Worm (Caenorhabditis elegans): ENCODE results near the gene ZK185.1.

The ZK185.1 gene

ce11 chrIV:4562599-4563116 lies 14.3 kb downstream of the ZK185.1 start, which contains the start of gene igeg-1:
TSS of gene igeg-1 (plus strand) at chrIV:4562649.
- TF ChIP-seq F13C5.2 (tag; optimal IDR thresholded peaks at IDR 0.05) (no peak), ama-1 (optimal IDR thresholded peaks at IDR 0.05) (no peak), aly-1 (tag; optimal IDR thresholded peaks at IDR 0.05) (no peak), tbx-37 (GFP tag; conservative IDR thresholded peaks at IDR 0.05) (no peak), hnd-1 (tag; optimal IDR thresholded peaks at IDR 0.05) (no peak), flt-1 (GFP tag; IDR thresholded peaks at IDR 0.05) (no peak), B0310.2 (tag; optimal IDR thresholded peaks at IDR 0.05) (no peak), tra-4 (tag; optimal IDR thresholded peaks at IDR 0.05) (no peak), ceh-36 (tag; optimal IDR thresholded peaks at IDR 0.05) (no peak), hmbx-1 (tag; optimal IDR thresholded peaks at IDR 0.05) (no peak), ets-7 (tag; optimal IDR thresholded peaks at IDR 0.05) (no peak), ceh-13 (GFP tag; optimal IDR thresholded peaks at IDR 0.05) (no peak), hmg-4 (GFP tag; optimal IDR thresholded peaks at IDR 0.05) (no peak), scrt-1 (GFP tag; IDR thresholded peaks at IDR 0.05) (no peak), pes-1 (GFP tag; IDR thresholded peaks at IDR 0.05) (no peak), sea-1 (GFP tag; conservative IDR thresholded peaks at IDR 0.05) (no peak)

ce11 chrIV:4564541-4564940 lies 16.2 kb downstream of the ZK185.1 start:
- TF ChIP-seq tbx-11 (GFP tag; IDR thresholded peaks at IDR 0.05), result no peak
- no peak for TF ChIP-seq hnd-1 (tag; optimal IDR thresholded peaks at IDR 0.05)
- TF ChIP-seq pes-1 (GFP tag; IDR thresholded peaks at IDR 0.05), result no peak
- no peak for TF ChIP-seq flt-1 (GFP tag; IDR thresholded peaks at IDR 0.05)
- TF ChIP-seq ceh-36 (tag; optimal IDR thresholded peaks at IDR 0.05), result no peak
- no peak for TF ChIP-seq ama-1 (optimal IDR thresholded peaks at IDR 0.05)
- TF ChIP-seq hmg-4 (GFP tag; optimal IDR thresholded peaks at IDR 0.05), result no peak
- TF ChIP-seq F13C5.2 (tag; optimal IDR thresholded peaks at IDR 0.05), result no peak
- no peak for TF ChIP-seq tbx-37 (GFP tag; conservative IDR thresholded peaks at IDR 0.05)
- TF ChIP-seq aly-1 (tag; optimal IDR thresholded peaks at IDR 0.05), result no peak
- no peak for TF ChIP-seq tra-4 (tag; optimal IDR thresholded peaks at IDR 0.05)
- no peak for TF ChIP-seq ets-7 (tag; optimal IDR thresholded peaks at IDR 0.05)
- no peak for TF ChIP-seq ceh-13 (GFP tag; optimal IDR thresholded peaks at IDR 0.05)
- no peak for TF ChIP-seq scrt-1 (GFP tag; IDR thresholded peaks at IDR 0.05)
- no peak for TF ChIP-seq sea-1 (GFP tag; conservative IDR thresholded peaks at IDR 0.05)
- no peak for TF ChIP-seq B0310.2 (tag; optimal IDR thresholded peaks at IDR 0.05)
- no peak for TF ChIP-seq hmbx-1 (tag; optimal IDR thresholded peaks at IDR 0.05)

- no peak for TF ChIP-seq scrt-1 (GFP tag; IDR thresholded peaks at IDR 0.05)
- TF ChIP-seq ama-1 (optimal IDR thresholded peaks at IDR 0.05), result no peak
- TF ChIP-seq hmbx-1 (tag; optimal IDR thresholded peaks at IDR 0.05), result no peak
- TF ChIP-seq hnd-1 (tag; optimal IDR thresholded peaks at IDR 0.05), result no peak
- TF ChIP-seq F13C5.2 (tag; optimal IDR thresholded peaks at IDR 0.05), result no peak
- TF ChIP-seq tra-4 (tag; optimal IDR thresholded peaks at IDR 0.05), result no peak
- TF ChIP-seq tbx-11 (GFP tag; IDR thresholded peaks at IDR 0.05), result no peak
- no peak for TF ChIP-seq ceh-36 (tag; optimal IDR thresholded peaks at IDR 0.05)
Measured at ce11 chrIV:4565882-4566281, 17.5 kb downstream of the ZK185.1 start.

DNA sequence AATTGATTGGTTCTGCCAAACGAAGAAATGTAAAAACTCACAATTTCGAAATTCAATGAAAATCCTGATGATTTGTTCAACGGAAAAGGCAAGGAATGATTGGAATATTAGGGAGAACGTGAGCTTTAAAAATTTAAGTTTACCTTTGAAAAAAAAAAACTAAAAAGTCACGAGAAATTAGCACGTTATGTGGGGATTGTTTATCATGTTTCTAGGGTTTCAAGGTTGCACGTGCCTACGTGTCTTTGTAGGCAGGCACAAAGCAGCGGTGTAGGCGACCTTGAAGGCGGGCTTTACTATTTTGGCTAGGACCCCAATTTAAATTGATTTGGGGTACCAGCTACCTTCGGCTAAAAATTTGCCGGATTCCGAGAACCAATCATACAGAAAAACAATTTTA lies 19.0 kb downstream of the ZK185.1 start, which contains the start of gene F28E10.4:
Gene F28E10.4 (minus strand): TSS at position 101 of the 400 bp plus-strand sequence.
- TF ChIP-seq F13C5.2 (tag; optimal IDR thresholded peaks at IDR 0.05) (no peak), sea-1 (GFP tag; conservative IDR thresholded peaks at IDR 0.05) (no peak), ama-1 (optimal IDR thresholded peaks at IDR 0.05) (no peak), tra-4 (tag; optimal IDR thresholded peaks at IDR 0.05) (no peak), aly-1 (tag; optimal IDR thresholded peaks at IDR 0.05) (no peak), scrt-1 (GFP tag; IDR thresholded peaks at IDR 0.05) (no peak), pes-1 (GFP tag; IDR thresholded peaks at IDR 0.05) (no peak), flt-1 (GFP tag; IDR thresholded peaks at IDR 0.05) (no peak), tbx-11 (GFP tag; IDR thresholded peaks at IDR 0.05) (no peak)

DNA sequence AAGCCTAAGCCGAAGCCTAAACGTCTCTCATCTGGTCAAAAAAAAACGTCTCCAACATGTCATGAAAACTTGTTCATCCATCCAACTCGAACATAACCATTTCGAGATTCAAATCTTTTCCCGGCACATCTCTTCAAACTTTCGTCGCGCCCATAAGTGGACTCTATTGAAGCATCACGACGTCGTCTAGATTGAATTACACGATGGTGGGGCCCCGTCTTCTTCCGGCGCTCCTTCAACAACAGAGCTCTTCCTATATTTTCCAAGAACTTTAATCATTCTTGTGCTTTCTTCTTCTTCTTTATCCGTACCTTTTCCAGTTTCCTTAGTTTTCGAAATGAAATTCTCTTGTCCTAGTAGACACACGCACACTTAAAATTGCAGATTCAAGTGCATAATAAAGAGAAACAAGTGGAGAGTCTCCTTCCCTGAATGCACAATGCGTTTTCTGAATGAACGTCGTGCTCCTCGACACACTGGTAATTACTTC lies 20.1 kb downstream of the ZK185.1 start, which contains the start of gene F28E10.1:
Gene F28E10.1 (plus strand): TSS at position 440 of the 490 bp plus-strand sequence.
- TF ChIP-seq sea-1 (GFP tag; conservative IDR thresholded peaks at IDR 0.05), result no peak
- TF ChIP-seq hnd-1 (tag; optimal IDR thresholded peaks at IDR 0.05), result no peak
- no peak for TF ChIP-seq ama-1 (optimal IDR thresholded peaks at IDR 0.05)
- no peak for TF ChIP-seq ceh-36 (tag; optimal IDR thresholded peaks at IDR 0.05)
- TF ChIP-seq tbx-11 (GFP tag; IDR thresholded peaks at IDR 0.05), result no peak
- TF ChIP-seq tra-4 (tag; optimal IDR thresholded peaks at IDR 0.05), result no peak
- TF ChIP-seq hmbx-1 (tag; optimal IDR thresholded peaks at IDR 0.05), result no peak
- no peak for TF ChIP-seq hmg-4 (GFP tag; optimal IDR thresholded peaks at IDR 0.05)
- no peak for TF ChIP-seq tbx-37 (GFP tag; conservative IDR thresholded peaks at IDR 0.05)
- TF ChIP-seq B0310.2 (tag; optimal IDR thresholded peaks at IDR 0.05), result no peak
- TF ChIP-seq F13C5.2 (tag; optimal IDR thresholded peaks at IDR 0.05), result no peak
- TF ChIP-seq flt-1 (GFP tag; IDR thresholded peaks at IDR 0.05), result no peak
- TF ChIP-seq pes-1 (GFP tag; IDR thresholded peaks at IDR 0.05), result no peak
- TF ChIP-seq ets-7 (tag; optimal IDR thresholded peaks at IDR 0.05), result no peak
- TF ChIP-seq scrt-1 (GFP tag; IDR thresholded peaks at IDR 0.05), result no peak
- TF ChIP-seq ceh-13 (GFP tag; optimal IDR thresholded peaks at IDR 0.05), result no peak
- TF ChIP-seq aly-1 (tag; optimal IDR thresholded peaks at IDR 0.05), result no peak

DNA sequence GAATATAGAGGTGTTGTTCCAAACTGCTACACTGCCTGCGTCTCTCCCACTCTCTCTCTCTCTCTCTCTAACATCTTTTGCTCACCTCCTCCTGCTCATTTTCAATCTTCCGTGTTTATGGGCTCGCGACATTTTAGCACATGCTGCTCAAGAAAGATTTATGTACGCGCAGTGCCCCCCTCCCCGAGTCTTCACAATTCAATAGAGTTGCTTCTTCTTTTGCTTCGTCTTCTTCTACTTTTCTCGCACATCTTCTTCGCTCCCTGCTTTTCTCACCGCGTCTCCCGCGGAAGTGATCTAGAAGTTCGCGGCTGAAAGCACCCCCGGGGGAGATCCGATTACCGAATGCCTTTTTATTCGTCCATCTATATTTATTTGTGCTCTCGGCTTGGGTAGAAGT lies 22.2 kb downstream of the ZK185.1 start:
- TF ChIP-seq sea-1 (GFP tag; conservative IDR thresholded peaks at IDR 0.05) (no peak), hmbx-1 (tag; optimal IDR thresholded peaks at IDR 0.05) (no peak), F13C5.2 (tag; optimal IDR thresholded peaks at IDR 0.05) (no peak), pes-1 (GFP tag; IDR thresholded peaks at IDR 0.05) (no peak), ama-1 (optimal IDR thresholded peaks at IDR 0.05) (no peak), tbx-11 (GFP tag; IDR thresholded peaks at IDR 0.05) (no peak), ets-7 (tag; optimal IDR thresholded peaks at IDR 0.05) (no peak), hmg-4 (GFP tag; optimal IDR thresholded peaks at IDR 0.05) (no peak), aly-1 (tag; optimal IDR thresholded peaks at IDR 0.05) (no peak), ceh-36 (tag; optimal IDR thresholded peaks at IDR 0.05) (no peak), flt-1 (GFP tag; IDR thresholded peaks at IDR 0.05) (no peak), scrt-1 (GFP tag; IDR thresholded peaks at IDR 0.05) (no peak), B0310.2 (tag; optimal IDR thresholded peaks at IDR 0.05) (no peak), ceh-13 (GFP tag; optimal IDR thresholded peaks at IDR 0.05) (no peak)

- no peak for TF ChIP-seq hmg-4 (GFP tag; optimal IDR thresholded peaks at IDR 0.05)
- TF ChIP-seq tra-4 (tag; optimal IDR thresholded peaks at IDR 0.05), result no peak
- no peak for TF ChIP-seq hmbx-1 (tag; optimal IDR thresholded peaks at IDR 0.05)
- TF ChIP-seq ceh-13 (GFP tag; optimal IDR thresholded peaks at IDR 0.05), result no peak
- no peak for TF ChIP-seq hnd-1 (tag; optimal IDR thresholded peaks at IDR 0.05)
- TF ChIP-seq F13C5.2 (tag; optimal IDR thresholded peaks at IDR 0.05), result no peak
- no peak for TF ChIP-seq tbx-37 (GFP tag; conservative IDR thresholded peaks at IDR 0.05)
- TF ChIP-seq sea-1 (GFP tag; conservative IDR thresholded peaks at IDR 0.05), result no peak
- no peak for TF ChIP-seq ets-7 (tag; optimal IDR thresholded peaks at IDR 0.05)
- TF ChIP-seq tbx-11 (GFP tag; IDR thresholded peaks at IDR 0.05), result no peak
- TF ChIP-seq ama-1 (optimal IDR thresholded peaks at IDR 0.05), result no peak
- no peak for TF ChIP-seq flt-1 (GFP tag; IDR thresholded peaks at IDR 0.05)
Measured at ce11 chrIV:4574051-4574450, 25.7 kb downstream of the ZK185.1 start.
